Worm (Caenorhabditis elegans): ENCODE results near the gene F53F4.15.
A peak's percentile ranks its signal among the peaks of the same experiment; 100 is the strongest.

Gene F53F4.15

ce11 chrV:13660115-13660514, 39.3 kb downstream of the F53F4.15 start:
- TF ChIP-seq nhr-237 (tag; optimal IDR thresholded peaks at IDR 0.05) (no peak), unc-130 (GFP tag; optimal IDR thresholded peaks at IDR 0.05) (peak; percentile 24), lsy-2 (tag; optimal IDR thresholded peaks at IDR 0.05) (peak in 1 of 2 experiments; percentile 35)

- TF ChIP-seq pha-4 (GFP tag; IDR thresholded peaks at IDR 0.05) (no peak), pha-4 (tag; optimal IDR thresholded peaks at IDR 0.05) (no peak), zip-11 (GFP tag; IDR thresholded peaks at IDR 0.05) (no peak), nhr-11 (tag; optimal IDR thresholded peaks at IDR 0.05) (no peak), attf-4 (tag; optimal IDR thresholded peaks at IDR 0.05) (no peak), dmd-8 (GFP tag; IDR thresholded peaks at IDR 0.05) (no peak), tra-1 (GFP tag; IDR thresholded peaks at IDR 0.05) (no peak), tag-97 (GFP tag; IDR thresholded peaks at IDR 0.05) (no peak), mxl-2 (GFP tag; conservative IDR thresholded peaks at IDR 0.05) (no peak), unc-62 (GFP tag; optimal IDR thresholded peaks at IDR 0.05 in 1 of 2) (peak in 1 of 2 experiments; percentile 33), unc-62 (tag; optimal IDR thresholded peaks at IDR 0.05) (no peak), F44E2.7 (GFP tag; IDR thresholded peaks at IDR 0.05) (no peak), dmd-9 (GFP tag; IDR thresholded peaks at IDR 0.05) (no peak), skn-1 (tag; optimal IDR thresholded peaks at IDR 0.05) (no peak), vab-7 (GFP tag; IDR thresholded peaks at IDR 0.05) (no peak), zag-1 (tag; optimal IDR thresholded peaks at IDR 0.05) (no peak), ceh-82 (tag; optimal IDR thresholded peaks at IDR 0.05) (no peak), Y48G9A.11 (GFP tag; IDR thresholded peaks at IDR 0.05) (no peak), nhr-237 (tag; optimal IDR thresholded peaks at IDR 0.05) (no peak), nhr-28 (tag; optimal IDR thresholded peaks at IDR 0.05) (peak; percentile 45), gei-8 (GFP tag; optimal IDR thresholded peaks at IDR 0.05) (no peak), snpc-4 (tag; optimal IDR thresholded peaks at IDR 0.05) (no peak), ZK546.5 (tag; optimal IDR thresholded peaks at IDR 0.05) (no peak), unc-130 (GFP tag; optimal IDR thresholded peaks at IDR 0.05) (no peak), ztf-7 (tag; optimal IDR thresholded peaks at IDR 0.05) (no peak), jun-1 (tag; optimal IDR thresholded peaks at IDR 0.05) (no peak), Y75B8A.6 (GFP tag; IDR thresholded peaks at IDR 0.05) (no peak), madf-9 (GFP tag; conservative IDR thresholded peaks at IDR 0.05) (no peak), fos-1 (tag; optimal IDR thresholded peaks at IDR 0.05) (no peak), duxl-1 (tag; optimal IDR thresholded peaks at IDR 0.05; ENCODE audit: poor library complexity) (no peak), F26F4.8 (GFP tag; conservative IDR thresholded peaks at IDR 0.05) (no peak), ama-1 (optimal IDR thresholded peaks at IDR 0.05) (no peak), hlh-30 (tag; optimal IDR thresholded peaks at IDR 0.05; ENCODE audit: insufficient read depth) (peak; percentile 25), nhr-102 (tag; optimal IDR thresholded peaks at IDR 0.05) (no peak), ceh-32 (tag; optimal IDR thresholded peaks at IDR 0.05; ENCODE audit: poor library complexity) (no peak), F49E8.2 (tag; optimal IDR thresholded peaks at IDR 0.05; ENCODE audit: borderline replicate concordance) (no peak), dmd-6 (GFP tag; IDR thresholded peaks at IDR 0.05) (peak; percentile 23; the same call in 1 of the 2 replicates), mxl-3 (GFP tag; optimal IDR thresholded peaks at IDR 0.05) (no peak), mep-1 (tag; optimal IDR thresholded peaks at IDR 0.05) (peak; percentile 17), lin-38 (GFP tag; IDR thresholded peaks at IDR 0.05) (peak; percentile 55), lsy-2 (tag; optimal IDR thresholded peaks at IDR 0.05) (no peak), F10B5.3 (tag; optimal IDR thresholded peaks at IDR 0.05) (no peak), ces-1 (GFP tag; optimal IDR thresholded peaks at IDR 0.05) (no peak), ZK337.2 (GFP tag; IDR thresholded peaks at IDR 0.05) (no peak), nhr-77 (tag; optimal IDR thresholded peaks at IDR 0.05) (peak; percentile 15), lin-29 (GFP tag; IDR thresholded peaks at IDR 0.05) (no peak), zip-2 (tag; optimal IDR thresholded peaks at IDR 0.05) (no peak), lin-15B (tag; optimal IDR thresholded peaks at IDR 0.05) (no peak), T26A8.4 (GFP tag; IDR thresholded peaks at IDR 0.05) (no peak), nhr-6 (tag; optimal IDR thresholded peaks at IDR 0.05) (no peak)
Observed at ce11 chrV:13660660-13661325, 40.0 kb downstream of the F53F4.15 start, which contains the start of gene letm-1. Gene letm-1 (plus strand): TSS chrV:13661257.
